Fruit fly (Drosophila melanogaster): ENCODE data around the gene Sema1a.

Gene Sema1a

dm6 chr2L:8572900-8573299, 31.0 kb downstream of the Sema1a start (continued):
- no peak for TF ChIP-seq gce (GFP tag; IDR thresholded peaks at IDR 0.05)
- no peak for TF ChIP-seq Doc3 (GFP tag; IDR thresholded peaks at IDR 0.05; ENCODE audit: partially characterized antibody)
- no peak for TF ChIP-seq ro (GFP tag; IDR thresholded peaks at IDR 0.05)
- no peak for TF ChIP-seq peb (GFP tag; IDR thresholded peaks at IDR 0.05)
- TF ChIP-seq CG18764 (GFP tag; optimal IDR thresholded peaks at IDR 0.05) = no peak
- peak; percentile 71 for TF ChIP-seq lab (GFP tag; optimal IDR thresholded peaks at IDR 0.05)
- peak; percentile 30 for TF ChIP-seq dmrt11E (tag; optimal IDR thresholded peaks at IDR 0.05)
- TF ChIP-seq CG10274 (GFP tag; optimal IDR thresholded peaks at IDR 0.05) = no peak
- TF ChIP-seq lilli (GFP tag; optimal IDR thresholded peaks at IDR 0.05) = peak; percentile 42
- no peak for TF ChIP-seq chinmo (GFP tag; IDR thresholded peaks at IDR 0.05; ENCODE audit: partially characterized antibody)
- TF ChIP-seq zen (tag; optimal IDR thresholded peaks at IDR 0.05) = no peak
- TF ChIP-seq CG6689 (GFP tag; IDR thresholded peaks at IDR 0.05) = peak; percentile 35
- TF ChIP-seq CG7271 (tag; optimal IDR thresholded peaks at IDR 0.05) = no peak
- TF ChIP-seq tap (tag; optimal IDR thresholded peaks at IDR 0.05) = no peak
- peak; percentile 8 for TF ChIP-seq gcm2 (GFP tag; optimal IDR thresholded peaks at IDR 0.05)
- 0 out of 2 replicates have a peak, but pooled peaks have one; percentile 35 for TF ChIP-seq stc (GFP tag; IDR thresholded peaks at IDR 0.05)
- TF ChIP-seq mam (GFP tag; optimal IDR thresholded peaks at IDR 0.05) = peak; percentile 38
- no peak for TF ChIP-seq trh (GFP tag; optimal IDR thresholded peaks at IDR 0.05)
- peak; percentile 27 for TF ChIP-seq Deaf1 (tag; optimal IDR thresholded peaks at IDR 0.05)
- no peak for TF ChIP-seq gsb (GFP tag; IDR thresholded peaks at IDR 0.05)
- TF ChIP-seq Asciz (GFP tag; optimal IDR thresholded peaks at IDR 0.05) = peak; percentile 16
- no peak for TF ChIP-seq sima (GFP tag; optimal IDR thresholded peaks at IDR 0.05)
- TF ChIP-seq Fer3 (tag; optimal IDR thresholded peaks at IDR 0.05) = peak; percentile 2
- peak; percentile 36 for TF ChIP-seq disco-r (GFP tag; optimal IDR thresholded peaks at IDR 0.05)
- no peak for TF ChIP-seq unc-4 (GFP tag; IDR thresholded peaks at IDR 0.05; ENCODE audit: partially characterized antibody)
- TF ChIP-seq en (GFP tag; optimal IDR thresholded peaks at IDR 0.05) = peak; percentile 26
- no peak for TF ChIP-seq hbn (GFP tag; IDR thresholded peaks at IDR 0.05; ENCODE audit: partially characterized antibody)
- TF ChIP-seq lov (optimal IDR thresholded peaks at IDR 0.05) = no peak
- no peak for TF ChIP-seq lov (GFP tag; IDR thresholded peaks at IDR 0.05)
- no peak for TF ChIP-seq Rx (GFP tag; IDR thresholded peaks at IDR 0.05)
- TF ChIP-seq CTCF (GFP tag; optimal IDR thresholded peaks at IDR 0.05) = no peak
- peak; percentile 1 for TF ChIP-seq BtbVII (GFP tag; optimal IDR thresholded peaks at IDR 0.05)
- no peak for TF ChIP-seq CG12299 (tag; optimal IDR thresholded peaks at IDR 0.05)
- TF ChIP-seq tll (GFP tag; optimal IDR thresholded peaks at IDR 0.05) = no peak
- peak; percentile 9 for TF ChIP-seq CG1529 (GFP tag; optimal IDR thresholded peaks at IDR 0.05)
- TF ChIP-seq Hmx (GFP tag; optimal IDR thresholded peaks at IDR 0.05) = no peak
- no peak for TF ChIP-seq CG7745 (tag; optimal IDR thresholded peaks at IDR 0.05)
- TF ChIP-seq D (optimal IDR thresholded peaks at IDR 0.05) = no peak
- TF ChIP-seq D (GFP tag; optimal IDR thresholded peaks at IDR 0.05) = peak; percentile 34
- TF ChIP-seq tgo (GFP tag; IDR thresholded peaks at IDR 0.05) = no peak
- TF ChIP-seq CG13123 (GFP tag; optimal IDR thresholded peaks at IDR 0.05) = no peak
- no peak for TF ChIP-seq sens-2 (GFP tag; IDR thresholded peaks at IDR 0.05)
- TF ChIP-seq pfk (GFP tag; optimal IDR thresholded peaks at IDR 0.05) = no peak
- TF ChIP-seq kni (GFP tag; optimal IDR thresholded peaks at IDR 0.05) = no peak
- peak; percentile 52 for TF ChIP-seq CG13624 (GFP tag; optimal IDR thresholded peaks at IDR 0.05)

All from whole organism, embryonic.